Worm (Caenorhabditis elegans): ENCODE results near the gene Y81B9A.1.

- TF ChIP-seq madf-9 (GFP tag; conservative IDR thresholded peaks at IDR 0.05) (no peak), ceh-32 (tag; optimal IDR thresholded peaks at IDR 0.05; ENCODE audit: poor library complexity) (no peak)
These were observed 8.4 kb upstream of the Y81B9A.1 start, which contains the start of gene Y81B9A.2 for ce11 chrX:9183836-9184235.

Measured in whole organism, L4 larva.